Fruit fly (Drosophila melanogaster): ENCODE results near the gene CG10359.

Gene CG10359

DNA sequence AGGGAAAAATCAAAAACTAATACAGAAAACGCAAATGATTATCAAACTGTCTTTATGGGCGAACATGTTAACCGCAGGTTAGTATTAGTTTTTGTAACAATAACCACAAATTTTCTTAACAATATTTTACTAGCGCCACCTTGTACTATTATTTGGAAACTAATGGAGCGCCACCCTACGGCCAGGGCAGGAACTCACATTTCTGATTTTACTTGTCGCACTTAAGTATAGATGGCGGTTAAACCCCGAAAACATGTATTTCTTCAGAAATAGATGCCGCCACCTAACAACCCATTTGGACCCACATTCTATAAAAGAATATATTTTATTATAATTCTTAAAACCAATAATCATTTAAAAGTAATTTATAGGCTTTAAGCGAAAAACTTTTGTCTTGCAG lies 4.4 kb downstream of the CG10359 start (continued):
- TF ChIP-seq z (GFP tag; IDR thresholded peaks at IDR 0.05), result no peak
- peak; percentile 49 for TF ChIP-seq pita (GFP tag; optimal IDR thresholded peaks at IDR 0.05)
- TF ChIP-seq HLHmδ (GFP tag; optimal IDR thresholded peaks at IDR 0.05), result no peak
- no peak for TF ChIP-seq CG32767 (GFP tag; IDR thresholded peaks at IDR 0.05)
- TF ChIP-seq CG43689 (GFP tag; IDR thresholded peaks at IDR 0.05), result peak; percentile 28; the same call in 1 of the 2 replicates
- no peak for TF ChIP-seq prd (optimal IDR thresholded peaks at IDR 0.05)
- peak; percentile 86 for TF ChIP-seq prd (GFP tag; IDR thresholded peaks at IDR 0.05)
- peak; percentile 91 for TF ChIP-seq tin (GFP tag; optimal IDR thresholded peaks at IDR 0.05)
- TF ChIP-seq CG18599 (GFP tag; optimal IDR thresholded peaks at IDR 0.05), result peak; percentile 68
- TF ChIP-seq nmo (GFP tag; optimal IDR thresholded peaks at IDR 0.05), result peak; percentile 80
- no peak for TF ChIP-seq CG7928 (GFP tag; optimal IDR thresholded peaks at IDR 0.05)
- peak; percentile 29 for TF ChIP-seq Fer2 (tag; optimal IDR thresholded peaks at IDR 0.05)
- peak; percentile 67 for TF ChIP-seq CG9215 (GFP tag; IDR thresholded peaks at IDR 0.05)
- TF ChIP-seq NfI (GFP tag; optimal IDR thresholded peaks at IDR 0.05), result peak; percentile 84
- no peak for TF ChIP-seq dimm (GFP tag; IDR thresholded peaks at IDR 0.05)
- TF ChIP-seq D19A (tag; optimal IDR thresholded peaks at IDR 0.05), result peak; percentile 62
- peak; percentile 33 for TF ChIP-seq CG13123 (GFP tag; optimal IDR thresholded peaks at IDR 0.05)
- TF ChIP-seq CG17912 (GFP tag; optimal IDR thresholded peaks at IDR 0.05), result peak; percentile 75
- TF ChIP-seq sd (tag; optimal IDR thresholded peaks at IDR 0.05), result peak; percentile 62
- TF ChIP-seq CG4424 (GFP tag; optimal IDR thresholded peaks at IDR 0.05), result peak; percentile 82
- peak; percentile 47 for TF ChIP-seq CG15073 (GFP tag; optimal IDR thresholded peaks at IDR 0.05)
- TF ChIP-seq zen2 (GFP tag; IDR thresholded peaks at IDR 0.05; ENCODE audit: partially characterized antibody), result no peak
- no peak for TF ChIP-seq Tbp (GFP tag; optimal IDR thresholded peaks at IDR 0.05)
- TF ChIP-seq CG10147 (GFP tag; optimal IDR thresholded peaks at IDR 0.05), result peak; percentile 12
- peak in 1 of 2 experiments; percentile 84 for TF ChIP-seq insv (GFP tag; optimal IDR thresholded peaks at IDR 0.05)
- TF ChIP-seq dysf (GFP tag; IDR thresholded peaks at IDR 0.05), result peak; percentile 87
- TF ChIP-seq CG4730 (GFP tag; IDR thresholded peaks at IDR 0.05), result peak; percentile 64
- TF ChIP-seq CG1792 (GFP tag; optimal IDR thresholded peaks at IDR 0.05), result peak; percentile 53
- TF ChIP-seq wdn (GFP tag; IDR thresholded peaks at IDR 0.05), result peak; percentile 64; the same call in 1 of the 2 replicates
- peak; percentile 49 for TF ChIP-seq Sry-δ (GFP tag; optimal IDR thresholded peaks at IDR 0.05)
- peak; percentile 50 for TF ChIP-seq HHEX (GFP tag; optimal IDR thresholded peaks at IDR 0.05)
- TF ChIP-seq Elba2 (GFP tag; optimal IDR thresholded peaks at IDR 0.05), result peak; percentile 52
- TF ChIP-seq CHES-1-like (GFP tag; optimal IDR thresholded peaks at IDR 0.05), result peak; percentile 59
- peak; percentile 79 to 82 for TF ChIP-seq Pdp1 (GFP tag; optimal IDR thresholded peaks at IDR 0.05)
- TF ChIP-seq run (tag; optimal IDR thresholded peaks at IDR 0.05), result no peak
- TF ChIP-seq CG1602 (GFP tag; optimal IDR thresholded peaks at IDR 0.05), result peak; percentile 83
- peak; percentile 70 for TF ChIP-seq CG10209 (GFP tag; optimal IDR thresholded peaks at IDR 0.05)
- peak; percentile 6 for TF ChIP-seq gcm2 (GFP tag; optimal IDR thresholded peaks at IDR 0.05)
- TF ChIP-seq Hsf (GFP tag; optimal IDR thresholded peaks at IDR 0.05), result peak; percentile 90
- peak; percentile 51 for TF ChIP-seq ATbp (GFP tag; optimal IDR thresholded peaks at IDR 0.05)
- TF ChIP-seq scrt (GFP tag; optimal IDR thresholded peaks at IDR 0.05), result peak; percentile 7
- TF ChIP-seq gce (GFP tag; IDR thresholded peaks at IDR 0.05), result 0 out of 3 replicates have a peak, but pooled peaks have one; percentile 43
- peak; percentile 72 for TF ChIP-seq Optix (GFP tag; IDR thresholded peaks at IDR 0.05)
- TF ChIP-seq CG11093 (GFP tag; IDR thresholded peaks at IDR 0.05), result peak; percentile 46; the same call in 1 of the 3 replicates
- no peak for TF ChIP-seq tup (GFP tag; optimal IDR thresholded peaks at IDR 0.05)
- peak; percentile 79 for TF ChIP-seq Atf-2 (GFP tag; optimal IDR thresholded peaks at IDR 0.05)
- no peak for TF ChIP-seq CG6765 (GFP tag; optimal IDR thresholded peaks at IDR 0.05)
- peak; percentile 67 for TF ChIP-seq Mes4 (GFP tag; optimal IDR thresholded peaks at IDR 0.05)
- TF ChIP-seq schlank (tag; optimal IDR thresholded peaks at IDR 0.05), result peak; percentile 11
- peak; percentile 19; the same call in 1 of the 2 replicates for TF ChIP-seq inv (GFP tag; IDR thresholded peaks at IDR 0.05; ENCODE audit: partially characterized antibody)
- peak; percentile 67 for TF ChIP-seq CG12769 (tag; optimal IDR thresholded peaks at IDR 0.05)
